Worm (Caenorhabditis elegans) whole organism, young adult: Measurements from ENCODE around the gene npax-2.

Source experiments
- D2030.7 ChIP-seq: fragments of 200-800 bp; sonication (Bioruptor generic); IDR thresholded peaks from 2 replicates; pipeline ENCODE4 v1.3.6; 2022; ENCODE audit warnings: missing genetic modification reagents, missing genetic modification characterization, missing compliant biosample characterization
- F10E7.11 ChIP-seq: sonication (generic microtip); optimal IDR thresholded peaks from 2 replicates; lab custom pipeline; 2017; ENCODE audit warnings: mild to moderate bottlenecking, missing genetic modification characterization, moderate library complexity, missing compliant biosample characterization
- F37B4.10 ChIP-seq: fragments of 200-800 bp; sonication (Bioruptor generic); IDR thresholded peaks from 2 replicates; pipeline ENCODE4 v1.3.6; 2022; ENCODE audit warnings: missing genetic modification characterization, missing compliant biosample characterization
- T26A5.8 ChIP-seq: sonication (generic microtip); optimal IDR thresholded peaks from 2 replicates; lab custom pipeline; 2016; ENCODE audit warnings: missing genetic modification characterization, missing compliant biosample characterization
- Y53G8AR.9 ChIP-seq: fragments of 200-800 bp; sonication (Bioruptor generic); conservative IDR thresholded peaks from 2 replicates; pipeline ENCODE4 v1.3.6; 2022; ENCODE audit warnings: missing genetic modification reagents, missing genetic modification characterization, missing compliant biosample characterization
- Y56A3A.18 ChIP-seq: fragments of 200-800 bp; sonication (Bioruptor generic); IDR thresholded peaks from 2 replicates; pipeline ENCODE4 v1.3.6; 2022; ENCODE audit warnings: missing genetic modification reagents, missing genetic modification characterization, missing compliant biosample characterization
- Y79H2A.3 ChIP-seq: fragments of 200-800 bp; sonication (Bioruptor generic); conservative IDR thresholded peaks from 2 replicates; pipeline ENCODE4 v1.3.6; 2022; ENCODE audit warnings: missing genetic modification reagents, missing genetic modification characterization, missing compliant biosample characterization
- Y95B8A.8 ChIP-seq: fragments of 200-800 bp; sonication (Bioruptor generic); IDR thresholded peaks from 2 replicates; pipeline ENCODE4 v1.3.6; 2022; ENCODE audit warnings: missing genetic modification reagents, missing genetic modification characterization, missing compliant biosample characterization
- ama-1 ChIP-seq, 3 experiments: fragments of 150-350 bp in 1 of 3; sonication (generic microtip) in 2 of 3; optimal IDR thresholded peaks; 2 replicates each; lab custom pipeline; 2014 to 2018; ENCODE audit warnings: missing biosample characterization in 2 of 3, missing genetic modification characterization in 2 of 3, missing genetic modification reagents in 2 of 3
- aptf-3 ChIP-seq: fragments of 200-800 bp; sonication (Bioruptor generic); IDR thresholded peaks from 2 replicates; pipeline ENCODE4 v1.3.6; 2022; ENCODE audit warnings: missing genetic modification characterization, missing compliant biosample characterization
- athp-1 ChIP-seq: sonication (generic microtip); optimal IDR thresholded peaks from 2 replicates; lab custom pipeline; 2017; ENCODE audit warnings: mild to moderate bottlenecking, missing genetic modification characterization, missing compliant biosample characterization
- attf-5 ChIP-seq: fragments of 200-800 bp; sonication (Bioruptor generic); optimal IDR thresholded peaks from 2 replicates; lab custom pipeline; 2018; ENCODE audit warnings: mild to moderate bottlenecking, missing genetic modification characterization, missing compliant biosample characterization
- ceh-27 ChIP-seq: fragments of 200-800 bp; sonication (Bioruptor generic); optimal IDR thresholded peaks from 2 replicates; lab custom pipeline; 2018; ENCODE audit warnings: mild to moderate bottlenecking, missing genetic modification characterization, moderate library complexity, missing compliant biosample characterization
- ceh-40 ChIP-seq: fragments of 200-800 bp; sonication (Bioruptor generic); IDR thresholded peaks from 2 replicates; pipeline ENCODE4 v1.3.6; 2022; ENCODE audit warnings: missing genetic modification characterization, missing compliant biosample characterization
- ceh-58 ChIP-seq: fragments of 200-800 bp; sonication (Bioruptor generic); IDR thresholded peaks from 2 replicates; pipeline ENCODE4 v1.3.6; 2022; ENCODE audit warnings: missing genetic modification characterization, missing compliant biosample characterization
- die-1 ChIP-seq: sonication (generic microtip); optimal IDR thresholded peaks from 2 replicates; lab custom pipeline; 2016; ENCODE audit warnings: missing genotype, mild to moderate bottlenecking, missing genetic modification characterization, missing compliant biosample characterization
- dox-1 ChIP-seq: fragments of 200-800 bp; sonication (Bioruptor generic); IDR thresholded peaks from 2 replicates; pipeline ENCODE4 v1.3.6; 2022; ENCODE audit warnings: missing genetic modification reagents, missing genetic modification characterization, missing compliant biosample characterization
- efl-1 ChIP-seq: fragments of 150-350 bp; optimal IDR thresholded peaks from 2 replicates; lab custom pipeline; 2014; ENCODE audit warnings: missing biosample characterization, missing genetic modification reagents, missing genetic modification characterization
- gei-17 ChIP-seq: fragments of 200-800 bp; sonication (Bioruptor generic); optimal IDR thresholded peaks from 2 replicates; lab custom pipeline; 2018; ENCODE audit warnings: mild to moderate bottlenecking, missing genetic modification characterization, missing compliant biosample characterization
- him-1 ChIP-seq: sonication (generic microtip); optimal IDR thresholded peaks from 2 replicates; lab custom pipeline; 2016; ENCODE audit warnings: missing genotype, missing genetic modification reagents, missing genetic modification characterization, missing compliant biosample characterization
- hlh-12 ChIP-seq: sonication (generic microtip); optimal IDR thresholded peaks from 2 replicates; lab custom pipeline; 2016; ENCODE audit warnings: missing genetic modification characterization, missing compliant biosample characterization
- hlh-26 ChIP-seq: fragments of 200-800 bp; sonication (Bioruptor generic); conservative IDR thresholded peaks from 2 replicates; pipeline ENCODE4 v1.3.6; 2022; ENCODE audit warnings: missing genetic modification reagents, missing genetic modification characterization, missing compliant biosample characterization
- hrde-1 ChIP-seq: sonication (generic microtip); optimal IDR thresholded peaks from 2 replicates; lab custom pipeline; 2016; ENCODE audit warnings: missing genetic modification characterization, mild to moderate bottlenecking, missing compliant biosample characterization, moderate library complexity, missing genotype, missing genetic modification reagents, borderline replicate concordance
- hsf-1 ChIP-seq: fragments of 200-800 bp; sonication (Bioruptor generic); IDR thresholded peaks from 2 replicates; pipeline ENCODE4 v1.3.6; 2022; ENCODE audit warnings: missing genetic modification reagents, missing genetic modification characterization, missing compliant biosample characterization
- lin-26 ChIP-seq: fragments of 200-800 bp; sonication (Bioruptor generic); IDR thresholded peaks from 2 replicates; pipeline ENCODE4 v1.3.6; 2022; ENCODE audit warnings: missing genetic modification reagents, missing genetic modification characterization, missing compliant biosample characterization
- lsy-27 ChIP-seq: sonication (generic microtip); optimal IDR thresholded peaks from 2 replicates; lab custom pipeline; 2017; ENCODE audit warnings: missing genetic modification characterization, mild to moderate bottlenecking, missing compliant biosample characterization, antibody characterized with exemption, missing genotype, borderline replicate concordance; ENCODE audit not compliant: insufficient read depth
- madf-6 ChIP-seq: fragments of 200-800 bp; sonication (Bioruptor generic); IDR thresholded peaks from 2 replicates; pipeline ENCODE4 v1.3.6; 2022; ENCODE audit warnings: missing genetic modification reagents, missing genetic modification characterization, missing compliant biosample characterization
- mel-28 ChIP-seq: sonication (generic microtip); optimal IDR thresholded peaks from 2 replicates; lab custom pipeline; 2016; ENCODE audit warnings: borderline replicate concordance, mild to moderate bottlenecking, missing genetic modification characterization, missing compliant biosample characterization
- nfya-1 ChIP-seq: sonication (generic microtip); optimal IDR thresholded peaks from 2 replicates; lab custom pipeline; 2017; ENCODE audit warnings: antibody characterized with exemption, missing compliant biosample characterization, missing genetic modification characterization, borderline replicate concordance; ENCODE audit not compliant: insufficient read depth
- nfyb-1 ChIP-seq: fragments of 200-800 bp; sonication (Bioruptor generic); IDR thresholded peaks from 2 replicates; pipeline ENCODE4 v1.3.6; 2022; ENCODE audit warnings: missing genetic modification reagents, missing genetic modification characterization, missing compliant biosample characterization
- sea-2 ChIP-seq: fragments of 200-800 bp; sonication (Bioruptor generic); IDR thresholded peaks from 2 replicates; pipeline ENCODE4 v1.3.6; 2022; ENCODE audit warnings: missing genetic modification characterization, missing compliant biosample characterization
- snpc-3.4 ChIP-seq: sonication (generic microtip); optimal IDR thresholded peaks from 2 replicates; lab custom pipeline; 2017; ENCODE audit warnings: missing genetic modification characterization, mild to moderate bottlenecking, missing compliant biosample characterization, antibody characterized with exemption, moderate library complexity, missing genotype, missing genetic modification reagents
- tbp1 ChIP-seq: fragments of 200-800 bp; sonication (Bioruptor generic); optimal IDR thresholded peaks from 2 replicates; lab custom pipeline; 2018; ENCODE audit warnings: mild to moderate bottlenecking, missing genetic modification characterization, missing compliant biosample characterization
- unc-62 ChIP-seq: fragments of 150-350 bp; optimal IDR thresholded peaks from 2 replicates; lab custom pipeline; 2014; ENCODE audit warnings: missing biosample characterization, missing genetic modification reagents, missing genetic modification characterization
- ztf-26 ChIP-seq: sonication (generic microtip); optimal IDR thresholded peaks from 2 replicates; lab custom pipeline; 2017; ENCODE audit warnings: missing genetic modification characterization, missing compliant biosample characterization
- ztf-3 ChIP-seq: fragments of 200-800 bp; sonication (Bioruptor generic); optimal IDR thresholded peaks from 2 replicates; lab custom pipeline; 2018; ENCODE audit warnings: mild to moderate bottlenecking, missing genetic modification characterization, missing compliant biosample characterization
- ztf-6 ChIP-seq: fragments of 200-800 bp; sonication (Bioruptor generic); IDR thresholded peaks from 2 replicates; pipeline ENCODE4 v1.3.6; 2022; ENCODE audit warnings: missing genetic modification reagents, missing genetic modification characterization, missing compliant biosample characterization

npax-2 gene

ce11 chrX:2130141-2130540, 19.8 kb downstream of the npax-2 start, which contains the start of gene F53B1.8:
Gene F53B1.8, minus strand, starts transcription at chrX:2130241.
- TF ChIP-seq Y95B8A.8: no peak
- no peak for TF ChIP-seq lin-26
- TF ChIP-seq ztf-3 (GFP tag; lab: Kevin White, UChicago): no peak
- no peak for TF ChIP-seq nfyb-1 (GFP tag; lab: Robert Waterston, UW)
- TF ChIP-seq ama-1 (optimal IDR thresholded peaks at IDR 0.05; lab: Kevin White, UChicago): no peak
- no peak for TF ChIP-seq ama-1 (GFP tag; optimal IDR thresholded peaks at IDR 0.05; lab: Kevin White, UChicago)
- no peak for TF ChIP-seq him-1 (tag; lab: Kevin White, UChicago)
- no peak for TF ChIP-seq unc-62 (GFP tag; lab: Kevin White, UChicago)
- no peak for TF ChIP-seq Y53G8AR.9 (GFP tag; lab: Robert Waterston, UW)
- no peak for TF ChIP-seq T26A5.8 (tag; lab: Kevin White, UChicago)
- TF ChIP-seq die-1 (tag; lab: Kevin White, UChicago): no peak
- no peak for TF ChIP-seq aptf-3
- no peak for TF ChIP-seq hrde-1 (tag; lab: Kevin White, UChicago)
- TF ChIP-seq F10E7.11 (tag; lab: Kevin White, UChicago): no peak
- TF ChIP-seq Y56A3A.18: no peak
- TF ChIP-seq, all 124 proteins: peak for 0

- TF ChIP-seq ama-1 (optimal IDR thresholded peaks at IDR 0.05; lab: Kevin White, UChicago): no peak
- no peak for TF ChIP-seq ama-1 (GFP tag; optimal IDR thresholded peaks at IDR 0.05; lab: Kevin White, UChicago)
- TF ChIP-seq snpc-3.4 (tag; lab: Kevin White, UChicago): no peak
- no peak for TF ChIP-seq Y79H2A.3 (GFP tag; lab: Robert Waterston, UW)
- TF ChIP-seq attf-5: no peak
- TF ChIP-seq madf-6 (GFP tag; lab: Robert Waterston, UW): no peak
- TF ChIP-seq hlh-26 (GFP tag; lab: Robert Waterston, UW): no peak
- TF ChIP-seq F10E7.11 (tag; lab: Kevin White, UChicago): no peak
- TF ChIP-seq ceh-58 (GFP tag; lab: Robert Waterston, UW): no peak
- no peak for TF ChIP-seq F37B4.10 (GFP tag; lab: Robert Waterston, UW)
These were observed 28.9 kb downstream of the npax-2 start, which contains the start of gene gpa-5 for ce11 chrX:2120961-2121360. Gene gpa-5, minus strand, starts transcription at chrX:2121061.

- TF ChIP-seq sea-2 (GFP tag; lab: Robert Waterston, UW) (no peak), ztf-26 (no peak), athp-1 (tag; lab: Kevin White, UChicago) (no peak), tbp1 (GFP tag; lab: Kevin White, UChicago) (no peak), lsy-27 (tag; lab: Kevin White, UChicago) (no peak)
These were observed 31.7 kb downstream of the npax-2 start, which contains the start of gene swip-10 for ce11 chrX:2118162-2118561. Gene swip-10, minus strand, starts transcription at chrX:2118262.

DNA sequence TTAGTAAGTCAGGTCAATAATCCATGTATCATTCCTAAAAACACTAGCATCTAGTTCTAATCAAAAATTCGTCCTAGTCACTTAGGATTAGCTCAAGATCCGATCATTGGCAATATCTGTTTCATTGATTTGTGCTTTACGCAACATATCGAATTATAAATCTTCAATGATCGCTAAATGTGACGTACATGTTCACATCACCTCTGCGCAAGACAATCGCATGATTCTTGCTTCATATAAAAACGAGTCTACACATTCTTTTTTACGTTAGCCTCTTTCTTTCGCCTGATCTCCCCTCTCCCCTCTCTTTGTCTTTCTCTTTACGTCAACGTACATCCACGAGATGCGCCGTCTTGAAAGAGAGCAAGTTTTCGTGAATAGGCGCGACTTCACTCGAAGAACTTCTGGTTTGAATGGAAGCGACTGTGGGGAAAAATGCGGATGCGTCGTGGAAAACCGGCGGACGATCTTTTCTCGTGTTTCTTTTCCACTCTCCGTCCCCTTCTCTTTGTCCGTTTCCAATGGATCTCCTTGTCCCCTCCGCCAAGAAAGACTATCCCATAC, 33.5 kb downstream of the npax-2 start:
- TF ChIP-seq nfya-1 (tag; lab: Kevin White, UChicago): no peak
- 0 out of 2 replicates have a peak, but pooled peaks have one; percentile 40 for TF ChIP-seq ceh-58 (GFP tag; lab: Robert Waterston, UW)
- TF ChIP-seq dox-1 (GFP tag; lab: Robert Waterston, UW): peak; percentile 47; the same call in 1 of the 2 replicates
- TF ChIP-seq gei-17 (GFP tag; lab: Kevin White, UChicago): no peak
- TF ChIP-seq, all 124 proteins: peak for 2

DNA sequence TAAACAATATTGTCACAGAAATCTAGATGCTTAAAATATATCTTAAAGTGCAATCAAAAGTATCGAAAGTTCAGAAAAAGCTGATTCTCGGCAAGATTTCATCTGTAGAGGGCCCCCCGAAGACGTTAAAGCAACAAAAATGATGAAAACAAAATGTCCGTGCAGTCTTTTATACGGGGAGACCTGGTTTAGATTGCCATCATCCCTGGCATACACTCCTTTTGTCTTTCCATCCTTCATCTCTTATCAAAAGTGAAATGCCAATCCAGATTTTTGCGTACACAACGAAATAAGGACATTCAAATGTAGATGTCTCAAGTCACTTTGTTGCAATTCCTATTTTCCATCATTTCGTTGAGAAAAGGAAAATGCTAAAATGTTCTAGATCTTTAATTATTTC, 35.7 kb downstream of the npax-2 start:
- TF ChIP-seq F10E7.11 (tag; lab: Kevin White, UChicago) (no peak), ztf-6 (no peak), Y56A3A.18 (no peak), ceh-40 (no peak), hlh-12 (tag; lab: Kevin White, UChicago) (no peak), efl-1 (GFP tag; lab: Kevin White, UChicago) (no peak), madf-6 (GFP tag; lab: Robert Waterston, UW) (no peak), ceh-27 (GFP tag; lab: Kevin White, UChicago) (no peak), hsf-1 (no peak), D2030.7 (GFP tag; lab: Robert Waterston, UW) (no peak), F37B4.10 (GFP tag; lab: Robert Waterston, UW) (no peak), snpc-3.4 (tag; lab: Kevin White, UChicago) (no peak), mel-28 (tag; lab: Kevin White, UChicago) (no peak)
